Fruit fly (Drosophila melanogaster): ENCODE results near the gene Tim13.
A peak's percentile ranks its signal among the peaks of the same experiment; 100 is the strongest.

The Tim13 gene

dm6 chr3L:11766563-11766962 is 7.7 kb downstream of the Tim13 start:
- no peak for TF ChIP-seq Eip78C (GFP tag)
- no peak for TF ChIP-seq CG6854 (GFP tag; optimal IDR thresholded peaks at IDR 0.05)
- TF ChIP-seq CG9139 (GFP tag; optimal IDR thresholded peaks at IDR 0.05) = no peak
- TF ChIP-seq Hr4 (GFP tag; optimal IDR thresholded peaks at IDR 0.05) = no peak
- TF ChIP-seq Blimp-1 (GFP tag; optimal IDR thresholded peaks at IDR 0.05) = no peak
- no peak for TF ChIP-seq Eip75B (GFP tag; optimal IDR thresholded peaks at IDR 0.05)
- TF ChIP-seq salr (GFP tag; optimal IDR thresholded peaks at IDR 0.05) = no peak
- TF ChIP-seq Smox (GFP tag; optimal IDR thresholded peaks at IDR 0.05) = no peak
- TF ChIP-seq Gug (GFP tag; IDR thresholded peaks at IDR 0.05) = no peak
- no peak for TF ChIP-seq CG10631 (GFP tag; optimal IDR thresholded peaks at IDR 0.05)
- TF ChIP-seq vri (GFP tag; optimal IDR thresholded peaks at IDR 0.05) = no peak
- no peak for TF ChIP-seq CG6792 (GFP tag; optimal IDR thresholded peaks at IDR 0.05)
- no peak for TF ChIP-seq topi (GFP tag; optimal IDR thresholded peaks at IDR 0.05)
- no peak for TF ChIP-seq acj6 (GFP tag; optimal IDR thresholded peaks at IDR 0.05)
- no peak for TF ChIP-seq Sox14 (GFP tag; optimal IDR thresholded peaks at IDR 0.05)
- TF ChIP-seq spab (GFP tag; optimal IDR thresholded peaks at IDR 0.05) = no peak
- no peak for TF ChIP-seq fkh (GFP tag; optimal IDR thresholded peaks at IDR 0.05)
- no peak for TF ChIP-seq Hr38 (GFP tag; optimal IDR thresholded peaks at IDR 0.05)
- no peak for TF ChIP-seq CG8632 (GFP tag; optimal IDR thresholded peaks at IDR 0.05)
- TF ChIP-seq CG31627 (GFP tag; optimal IDR thresholded peaks at IDR 0.05) = no peak

DNA sequence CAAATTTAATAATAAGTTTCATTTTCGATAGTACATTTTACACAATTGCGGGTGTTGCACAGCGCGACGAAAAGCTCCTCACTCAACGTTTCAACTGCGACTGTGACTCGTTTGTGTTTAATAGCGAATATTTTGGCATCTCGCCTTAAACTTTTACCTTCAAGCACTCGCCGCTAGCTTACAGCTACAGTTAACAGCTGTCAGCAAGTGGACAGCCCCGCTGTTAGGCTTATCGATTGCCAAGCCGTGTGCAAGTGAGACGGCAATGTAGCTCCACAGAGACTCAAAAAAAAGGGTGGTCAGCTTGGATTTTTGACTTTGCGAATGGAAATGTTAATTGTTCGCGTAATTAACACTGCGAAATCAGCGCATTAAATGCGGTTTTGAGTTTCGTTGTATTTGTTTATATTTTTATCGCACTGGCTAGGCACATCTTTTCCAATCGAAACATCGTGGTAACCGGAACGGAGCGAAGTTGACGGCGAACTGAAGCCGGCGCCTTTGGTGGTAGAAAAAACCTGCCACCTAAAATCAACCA is 8.5 kb downstream of the Tim13 start, which contains the start of gene loaf:
TSS of gene loaf (minus strand) at position 488 of the 538 bp plus-strand sequence.
- TF ChIP-seq ss (GFP tag; optimal IDR thresholded peaks at IDR 0.05) (no peak), pdm3 (GFP tag; optimal IDR thresholded peaks at IDR 0.05) (no peak), CG8119 (GFP tag; IDR thresholded peaks at IDR 0.05) (no peak), Sox14 (GFP tag; optimal IDR thresholded peaks at IDR 0.05) (no peak), CG3032 (tag; optimal IDR thresholded peaks at IDR 0.05) (no peak), Hr4 (GFP tag; optimal IDR thresholded peaks at IDR 0.05) (no peak), Eip78C (GFP tag) (peak; percentile 27), CG32006 (GFP tag; optimal IDR thresholded peaks at IDR 0.05) (no peak)

dm6 chr3L:11764930-11765329 is 9.4 kb downstream of the Tim13 start:
- TF ChIP-seq Sox102F (GFP tag; optimal IDR thresholded peaks at IDR 0.05) (no peak), OdsH (GFP tag; optimal IDR thresholded peaks at IDR 0.05) (no peak), eg (GFP tag; IDR thresholded peaks at IDR 0.05) (no peak), esn (GFP tag; optimal IDR thresholded peaks at IDR 0.05) (no peak), Ets21C (GFP tag; optimal IDR thresholded peaks at IDR 0.05) (no peak), CG10669 (GFP tag; optimal IDR thresholded peaks at IDR 0.05) (no peak), Sox14 (GFP tag; optimal IDR thresholded peaks at IDR 0.05) (no peak), Hr4 (GFP tag; optimal IDR thresholded peaks at IDR 0.05) (no peak), fd85E (GFP tag; optimal IDR thresholded peaks at IDR 0.05) (no peak), CG7368 (GFP tag; optimal IDR thresholded peaks at IDR 0.05) (no peak), Blimp-1 (GFP tag; optimal IDR thresholded peaks at IDR 0.05) (no peak)

DNA sequence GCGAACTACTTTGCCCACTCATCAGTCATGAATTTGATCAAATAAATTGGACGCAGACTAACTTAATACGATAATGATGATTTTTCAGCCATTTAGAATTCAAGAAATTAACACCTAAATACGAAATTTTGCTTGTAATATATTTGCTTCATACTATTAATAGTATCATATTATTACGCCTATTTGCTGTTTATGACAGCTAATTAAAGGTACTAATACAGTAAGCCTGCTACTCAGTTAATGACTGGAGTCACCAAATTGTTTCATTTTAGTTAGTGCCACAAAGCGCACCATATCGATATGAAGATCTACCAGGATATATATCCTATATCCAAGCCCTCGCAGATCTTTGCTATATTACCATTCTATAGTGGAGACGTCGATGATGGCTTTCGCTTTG is 23.3 kb downstream of the Tim13 start, which contains the start of gene Gr68a:
TSS of gene Gr68a (plus strand) at position 301 of the 400 bp plus-strand sequence.
- TF ChIP-seq net (GFP tag; optimal IDR thresholded peaks at IDR 0.05) = no peak

dm6 chr3L:11731841-11732240 is 42.5 kb downstream of the Tim13 start, which contains the start of gene CG32087:
CG32087 (plus strand) TSS chr3L:11732141.
- TF ChIP-seq CG6163 (GFP tag; IDR thresholded peaks at IDR 0.05) = no peak
- TF ChIP-seq fd85E (GFP tag; optimal IDR thresholded peaks at IDR 0.05) = no peak
- TF ChIP-seq Eip93F (GFP tag; optimal IDR thresholded peaks at IDR 0.05) = no peak
- no peak for TF ChIP-seq Lpt (GFP tag; optimal IDR thresholded peaks at IDR 0.05)
- TF ChIP-seq CG8119 (GFP tag; IDR thresholded peaks at IDR 0.05) = no peak
- no peak for TF ChIP-seq fkh (GFP tag; optimal IDR thresholded peaks at IDR 0.05)
- TF ChIP-seq acj6 (GFP tag; optimal IDR thresholded peaks at IDR 0.05) = no peak
- TF ChIP-seq Eip75B (GFP tag; optimal IDR thresholded peaks at IDR 0.05) = no peak
- TF ChIP-seq Blimp-1 (GFP tag; optimal IDR thresholded peaks at IDR 0.05) = no peak
- TF ChIP-seq CG34406 (GFP tag; optimal IDR thresholded peaks at IDR 0.05) = no peak
- no peak for TF ChIP-seq esn (GFP tag; optimal IDR thresholded peaks at IDR 0.05)
- no peak for TF ChIP-seq Gug (GFP tag; IDR thresholded peaks at IDR 0.05)
- TF ChIP-seq CG3032 (tag; optimal IDR thresholded peaks at IDR 0.05) = no peak
- TF ChIP-seq Met (GFP tag; optimal IDR thresholded peaks at IDR 0.05) = no peak
- no peak for TF ChIP-seq eg (GFP tag; IDR thresholded peaks at IDR 0.05)

Measured in whole organism, prepupa.